Worm (Caenorhabditis elegans) whole organism, young adult: ENCODE data around the gene irg-3.

Source experiments
- C17E4.6 ChIP-seq: fragments of 200-800 bp; sonication (Bioruptor generic); IDR thresholded peaks from 2 replicates; pipeline ENCODE4 v1.3.6; 2022; ENCODE audit warnings: missing genetic modification reagents, missing genetic modification characterization, missing compliant biosample characterization
- F10E7.11 ChIP-seq: sonication (generic microtip); optimal IDR thresholded peaks from 2 replicates; lab custom pipeline; 2017; ENCODE audit warnings: mild to moderate bottlenecking, missing genetic modification characterization, moderate library complexity, missing compliant biosample characterization
- F33H1.4 ChIP-seq: fragments of 200-800 bp; sonication (Bioruptor generic); IDR thresholded peaks from 2 replicates; pipeline ENCODE4 v1.3.6; 2022; ENCODE audit warnings: missing genetic modification reagents, missing genetic modification characterization, missing compliant biosample characterization
- F39B2.1 ChIP-seq: fragments of 200-800 bp; sonication (Bioruptor generic); IDR thresholded peaks from 2 replicates; pipeline ENCODE4 v1.3.6; 2022; ENCODE audit warnings: missing genetic modification reagents, missing genetic modification characterization, missing compliant biosample characterization
- F49E8.2 ChIP-seq: sonication (generic microtip); optimal IDR thresholded peaks from 3 replicates; lab custom pipeline; 2017; ENCODE audit warnings: missing genetic modification characterization, mild to moderate bottlenecking, missing compliant biosample characterization, antibody characterized with exemption, moderate library complexity; ENCODE audit not compliant: insufficient read depth
- F52B5.7 ChIP-seq: sonication (generic microtip); optimal IDR thresholded peaks from 2 replicates; lab custom pipeline; 2016; ENCODE audit warnings: mild to moderate bottlenecking, missing genetic modification characterization, missing compliant biosample characterization
- Y53F4B.3 ChIP-seq: fragments of 200-800 bp; sonication (Bioruptor generic); IDR thresholded peaks from 2 replicates; pipeline ENCODE4 v1.3.6; 2022; ENCODE audit warnings: missing genetic modification reagents, missing genetic modification characterization, missing compliant biosample characterization
- ama-1 ChIP-seq, 3 experiments: fragments of 150-350 bp in 1 of 3; sonication (generic microtip) in 2 of 3; optimal IDR thresholded peaks; 2 replicates each; lab custom pipeline; 2014 to 2018; ENCODE audit warnings: missing biosample characterization in 2 of 3, missing genetic modification characterization in 2 of 3, missing genetic modification reagents in 2 of 3
- aptf-3 ChIP-seq: fragments of 200-800 bp; sonication (Bioruptor generic); IDR thresholded peaks from 2 replicates; pipeline ENCODE4 v1.3.6; 2022; ENCODE audit warnings: missing genetic modification characterization, missing compliant biosample characterization
- attf-5 ChIP-seq: fragments of 200-800 bp; sonication (Bioruptor generic); optimal IDR thresholded peaks from 2 replicates; lab custom pipeline; 2018; ENCODE audit warnings: mild to moderate bottlenecking, missing genetic modification characterization, missing compliant biosample characterization
- bed-2 ChIP-seq: fragments of 200-800 bp; sonication (Bioruptor generic); IDR thresholded peaks from 2 replicates; pipeline ENCODE4 v1.3.6; 2022; ENCODE audit warnings: missing genetic modification reagents, missing genetic modification characterization, missing compliant biosample characterization
- ceh-27 ChIP-seq: fragments of 200-800 bp; sonication (Bioruptor generic); optimal IDR thresholded peaks from 2 replicates; lab custom pipeline; 2018; ENCODE audit warnings: mild to moderate bottlenecking, missing genetic modification characterization, moderate library complexity, missing compliant biosample characterization
- ceh-91 ChIP-seq: fragments of 200-800 bp; sonication (Bioruptor generic); IDR thresholded peaks from 2 replicates; pipeline ENCODE4 v1.3.6; 2022; ENCODE audit warnings: missing genetic modification reagents, missing genetic modification characterization, missing compliant biosample characterization
- dpff-1 ChIP-seq: sonication (generic microtip); optimal IDR thresholded peaks from 2 replicates; lab custom pipeline; 2017; ENCODE audit warnings: mild to moderate bottlenecking, missing genetic modification characterization, missing compliant biosample characterization
- efl-1 ChIP-seq: fragments of 150-350 bp; optimal IDR thresholded peaks from 2 replicates; lab custom pipeline; 2014; ENCODE audit warnings: missing biosample characterization, missing genetic modification reagents, missing genetic modification characterization
- egrh-3 ChIP-seq: fragments of 200-800 bp; sonication (Bioruptor generic); IDR thresholded peaks from 2 replicates; pipeline ENCODE4 v1.3.6; 2022; ENCODE audit warnings: missing genetic modification reagents, missing genetic modification characterization, missing compliant biosample characterization
- ets-4 ChIP-seq: fragments of 200-800 bp; sonication (Bioruptor generic); optimal IDR thresholded peaks from 2 replicates; lab custom pipeline; 2018; ENCODE audit warnings: mild to moderate bottlenecking, missing genetic modification characterization, missing compliant biosample characterization
- hmg-1.2 ChIP-seq: fragments of 200-800 bp; sonication (Bioruptor generic); IDR thresholded peaks from 2 replicates; pipeline ENCODE4 v1.3.6; 2022; ENCODE audit warnings: missing genetic modification reagents, missing genetic modification characterization, missing compliant biosample characterization
- hmg-20 ChIP-seq: fragments of 200-800 bp; sonication (Bioruptor generic); IDR thresholded peaks from 2 replicates; pipeline ENCODE4 v1.3.6; 2022; ENCODE audit warnings: missing genetic modification reagents, missing genetic modification characterization, missing compliant biosample characterization
- let-607 ChIP-seq, 2 experiments: fragments of 200-800 bp in 1 of 2; sonication (Bioruptor generic) in 1 of 2; sonication (generic microtip) in 1 of 2; optimal IDR thresholded peaks; 2 replicates each; lab custom pipeline; 2016 to 2018; ENCODE audit warnings: mild to moderate bottlenecking in 2 of 2, missing compliant biosample characterization in 2 of 2, missing genetic modification characterization in 2 of 2, moderate library complexity in 2 of 2, missing genotype in 1 of 2
- lin-40 ChIP-seq: sonication (generic microtip); optimal IDR thresholded peaks from 2 replicates; lab custom pipeline; 2016; ENCODE audit warnings: missing genetic modification characterization, mild to moderate bottlenecking, missing compliant biosample characterization, missing genotype, missing genetic modification reagents
- lsl-1 ChIP-seq: fragments of 200-800 bp; sonication (Bioruptor generic); optimal IDR thresholded peaks from 2 replicates; lab custom pipeline; 2018; ENCODE audit warnings: mild to moderate bottlenecking, missing genetic modification characterization, moderate library complexity, missing compliant biosample characterization
- madf-8 ChIP-seq: fragments of 200-800 bp; sonication (Bioruptor generic); conservative IDR thresholded peaks from 2 replicates; pipeline ENCODE4 v1.3.6; 2022; ENCODE audit warnings: missing genetic modification reagents, missing genetic modification characterization, missing compliant biosample characterization
- mcd-1 ChIP-seq: fragments of 200-800 bp; sonication (Bioruptor generic); IDR thresholded peaks from 2 replicates; pipeline ENCODE4 v1.3.6; 2022; ENCODE audit warnings: missing genetic modification reagents, missing genetic modification characterization, missing compliant biosample characterization
- mes-4 ChIP-seq: sonication (generic microtip); optimal IDR thresholded peaks from 2 replicates; lab custom pipeline; 2016; ENCODE audit warnings: missing genotype, missing genetic modification characterization, missing compliant biosample characterization
- nfyb-1 ChIP-seq: fragments of 200-800 bp; sonication (Bioruptor generic); IDR thresholded peaks from 2 replicates; pipeline ENCODE4 v1.3.6; 2022; ENCODE audit warnings: missing genetic modification reagents, missing genetic modification characterization, missing compliant biosample characterization
- nhr-90 ChIP-seq: sonication (generic microtip); optimal IDR thresholded peaks from 2 replicates; lab custom pipeline; 2016; ENCODE audit warnings: missing genotype, mild to moderate bottlenecking, missing genetic modification characterization, missing compliant biosample characterization
- sdz-38 ChIP-seq: sonication (generic microtip); optimal IDR thresholded peaks from 2 replicates; lab custom pipeline; 2016; ENCODE audit warnings: missing genotype, missing genetic modification characterization, missing compliant biosample characterization
- sptf-2 ChIP-seq: fragments of 200-800 bp; sonication (Bioruptor generic); optimal IDR thresholded peaks from 2 replicates; lab custom pipeline; 2018; ENCODE audit warnings: mild to moderate bottlenecking, missing genetic modification characterization, missing compliant biosample characterization
- unc-130 ChIP-seq: sonication (generic microtip); optimal IDR thresholded peaks from 2 replicates; lab custom pipeline; 2016; ENCODE audit warnings: missing genetic modification reagents, missing genetic modification characterization, missing compliant biosample characterization
- xnd-1 ChIP-seq: sonication (generic microtip); optimal IDR thresholded peaks from 2 replicates; lab custom pipeline; 2016; ENCODE audit warnings: missing genotype, missing genetic modification reagents, missing genetic modification characterization, missing compliant biosample characterization
- zfh-2 ChIP-seq: fragments of 200-800 bp; sonication (Bioruptor generic); conservative IDR thresholded peaks from 2 replicates; pipeline ENCODE4 v1.3.6; 2022; ENCODE audit warnings: missing genetic modification reagents, missing genetic modification characterization, missing compliant biosample characterization
- ztf-28 ChIP-seq: fragments of 200-800 bp; sonication (Bioruptor generic); IDR thresholded peaks from 2 replicates; pipeline ENCODE4 v1.3.6; 2022; ENCODE audit warnings: missing genetic modification reagents, missing genetic modification characterization, missing compliant biosample characterization

Gene irg-3

DNA sequence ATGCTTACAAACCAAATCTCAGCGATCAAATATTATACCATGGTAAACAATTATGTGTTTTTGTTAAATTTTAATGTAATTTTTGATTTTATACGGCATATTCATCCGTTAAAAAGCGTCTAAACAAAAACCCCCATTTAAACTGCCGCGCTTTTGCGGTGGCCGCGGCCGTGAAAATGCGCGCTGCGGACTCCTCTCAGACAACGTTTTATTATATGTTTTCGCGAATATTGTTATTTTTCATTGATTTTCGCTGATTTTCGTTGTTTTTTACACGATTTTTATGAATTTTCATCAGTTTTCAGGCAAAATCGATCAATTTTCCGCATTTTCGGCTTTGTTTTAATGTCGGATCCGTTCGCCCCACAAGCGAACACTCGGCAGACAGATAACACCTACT is 46.2 kb downstream of the irg-3 start, which contains the start of gene W02H5.19 (continued):
- peak; percentile 39 for TF ChIP-seq attf-5 (GFP tag; lab: Kevin White, UChicago)
- peak in 1 of 2 experiments; percentile 55 for TF ChIP-seq let-607 (tag; optimal IDR thresholded peaks at IDR 0.05; lab: Kevin White, UChicago)
- TF ChIP-seq C17E4.6 (GFP tag; lab: Robert Waterston, UW) = no peak
- TF ChIP-seq unc-130 (GFP tag; lab: Kevin White, UChicago) = peak; percentile 75
- 0 out of 2 replicates have a peak, but pooled peaks have one; percentile 47 for TF ChIP-seq nfyb-1 (GFP tag; lab: Robert Waterston, UW)
- peak; percentile 48; the same call in 1 of the 2 replicates for TF ChIP-seq F33H1.4 (GFP tag; lab: Robert Waterston, UW)
- no peak for TF ChIP-seq mes-4 (tag; lab: Kevin White, UChicago)
- TF ChIP-seq aptf-3 (GFP tag; lab: Robert Waterston, UW) = no peak
- 0 out of 2 replicates have a peak, but pooled peaks have one; percentile 19 for TF ChIP-seq hmg-1.2 (GFP tag; lab: Robert Waterston, UW)
- TF ChIP-seq nhr-90 = no peak
- no peak for TF ChIP-seq Y53F4B.3 (GFP tag; lab: Robert Waterston, UW)
- TF ChIP-seq mcd-1 (GFP tag; lab: Robert Waterston, UW) = peak; percentile 87
- peak; percentile 85 for TF ChIP-seq ceh-27 (GFP tag; lab: Kevin White, UChicago)

DNA sequence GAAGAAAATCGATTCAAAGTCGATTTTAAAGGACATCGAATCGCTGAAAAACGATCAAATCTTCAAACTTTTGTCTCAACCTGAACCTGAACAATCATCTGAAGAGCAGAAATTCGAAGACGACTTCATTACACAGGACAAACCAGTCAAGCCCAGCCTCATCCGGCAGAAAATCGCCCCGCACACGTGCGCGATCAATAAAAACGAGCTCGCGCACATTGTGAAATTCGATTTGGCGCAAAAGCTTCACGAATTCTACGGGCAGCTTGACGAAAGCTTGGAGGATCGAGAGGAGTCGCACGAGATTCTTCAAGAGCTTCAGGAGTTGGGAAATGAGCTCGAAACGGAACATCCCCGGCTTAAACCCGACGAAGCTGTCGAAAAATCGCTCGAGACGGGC is 46.6 kb downstream of the irg-3 start, which contains the start of gene W02H5.2:
Gene W02H5.2 (plus strand): TSS at position 301 of the 400 bp plus-strand sequence.
- TF ChIP-seq efl-1 (GFP tag; lab: Kevin White, UChicago) (no peak), lsl-1 (no peak), sdz-38 (tag; lab: Kevin White, UChicago) (no peak), F39B2.1 (GFP tag; lab: Robert Waterston, UW) (no peak), ets-4 (GFP tag; lab: Kevin White, UChicago) (no peak), F49E8.2 (tag; lab: Kevin White, UChicago) (no peak), ceh-27 (GFP tag; lab: Kevin White, UChicago) (no peak), madf-8 (no peak), sptf-2 (GFP tag; lab: Kevin White, UChicago) (no peak), dpff-1 (tag; lab: Kevin White, UChicago) (no peak), ceh-91 (no peak), ama-1 (optimal IDR thresholded peaks at IDR 0.05; lab: Kevin White, UChicago) (no peak), ama-1 (GFP tag; optimal IDR thresholded peaks at IDR 0.05; lab: Kevin White, UChicago) (no peak), F10E7.11 (tag; lab: Kevin White, UChicago) (no peak), bed-2 (GFP tag; lab: Robert Waterston, UW) (no peak)

DNA sequence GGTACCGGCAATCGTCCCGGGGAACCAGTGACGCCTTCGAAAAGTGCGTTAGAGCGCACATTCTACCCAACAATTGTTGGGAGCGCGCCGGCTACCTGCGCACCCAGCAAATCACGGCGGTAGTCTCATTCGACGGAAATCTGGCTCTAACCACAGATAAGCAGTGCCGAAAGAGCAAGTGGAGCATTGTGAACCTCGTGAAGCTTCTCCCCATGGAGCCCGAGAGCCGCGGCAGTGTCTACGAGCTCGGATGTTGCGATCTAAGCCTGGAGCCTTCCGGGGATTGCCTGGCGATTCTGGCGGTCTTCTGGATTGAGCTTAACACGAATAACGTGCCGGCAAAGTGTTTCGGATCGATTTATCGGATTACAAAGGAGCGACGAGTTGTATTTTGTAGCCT is 47.1 kb downstream of the irg-3 start:
- peak; percentile 59; the same call in 1 of the 2 replicates for TF ChIP-seq zfh-2 (GFP tag; lab: Robert Waterston, UW)
- TF ChIP-seq lin-40 (tag; lab: Kevin White, UChicago) = no peak
- TF ChIP-seq ztf-28 (GFP tag; lab: Robert Waterston, UW) = no peak
- TF ChIP-seq xnd-1 (tag; lab: Kevin White, UChicago) = no peak
- no peak for TF ChIP-seq hmg-20 (GFP tag; lab: Robert Waterston, UW)
- TF ChIP-seq egrh-3 (GFP tag; lab: Robert Waterston, UW) = 0 out of 2 replicates have a peak, but pooled peaks have one; percentile 24
- TF ChIP-seq F52B5.7 (tag; lab: Kevin White, UChicago) = no peak
